Worm (Caenorhabditis elegans) whole organism, L1 larva: ENCODE measurements around the gene EGAP4.1.

Experiments used
- ceh-88 ChIP-seq: fragments of 200-800 bp; sonication (Bioruptor generic); IDR thresholded peaks from 2 replicates; pipeline ENCODE4 v1.3.6; 2022; ENCODE audit warnings: missing genetic modification characterization, missing compliant biosample characterization
- ces-1 ChIP-seq: fragments of 150-350 bp; optimal IDR thresholded peaks from 2 replicates; lab custom pipeline; 2014; ENCODE audit warnings: missing biosample characterization, missing genetic modification reagents, missing genetic modification characterization
- lin-39 ChIP-seq: fragments of 150-350 bp; optimal IDR thresholded peaks from 2 replicates; lab custom pipeline; 2014; ENCODE audit warnings: missing biosample characterization, missing genetic modification reagents, missing genetic modification characterization
- mab-9 ChIP-seq: fragments of 200-800 bp; sonication (Bioruptor generic); IDR thresholded peaks from 2 replicates; pipeline ENCODE4 v1.3.6; 2022; ENCODE audit warnings: missing genetic modification reagents, missing genetic modification characterization, missing compliant biosample characterization
- unc-62 ChIP-seq: fragments of 150-350 bp; optimal IDR thresholded peaks from 2 replicates; lab custom pipeline; 2014; ENCODE audit warnings: missing biosample characterization, missing genetic modification reagents, missing genetic modification characterization
- ztf-11 ChIP-seq, 2 experiments: sonication (generic microtip); optimal IDR thresholded peaks; 2 replicates each; lab custom pipeline; 2016 to 2017; ENCODE audit warnings: missing genetic modification characterization in 2 of 2, missing biosample characterization in 1 of 2, missing compliant biosample characterization in 1 of 2

DNA sequence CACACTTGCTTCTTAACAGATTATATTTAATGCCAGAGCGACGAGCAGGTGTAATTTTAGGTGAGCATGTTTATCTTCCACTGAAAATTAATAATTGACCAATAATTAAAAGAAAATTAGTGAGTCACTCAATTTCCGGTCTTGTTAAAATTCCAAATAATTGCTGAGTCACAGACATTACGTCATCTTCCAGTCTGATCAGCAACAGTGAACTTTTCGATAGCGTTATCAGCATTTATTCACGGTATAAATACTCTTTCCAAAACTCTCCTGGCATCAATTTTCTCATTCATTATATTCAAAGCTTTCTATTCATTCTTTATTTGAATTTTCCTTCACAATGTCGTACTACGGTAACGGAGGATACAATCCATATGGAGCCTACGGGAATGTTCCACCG is 17.8 kb downstream of the EGAP4.1 start, which contains the start of gene kreg-1:
- TF ChIP-seq ces-1 (GFP tag; lab: Kevin White, UChicago) (no peak), unc-62 (no peak), mab-9 (GFP tag; lab: Robert Waterston, UW) (no peak), ceh-88 (no peak), lin-39 (tag; lab: Kevin White, UChicago) (no peak), ztf-11 (tag; optimal IDR thresholded peaks at IDR 0.05; lab: Kevin White, UChicago) (no peak)
